Worm (Caenorhabditis elegans): ENCODE data around the gene mtss-1.

The mtss-1 gene

ce11 chrIII:8809245-8809971, 41.3 kb downstream of the mtss-1 start, which contains the start of gene prx-19:
prx-19 (minus strand) TSS chrIII:8809295.
- peak; percentile 77 for TF ChIP-seq mep-1 (tag; optimal IDR thresholded peaks at IDR 0.05)
- no peak for TF ChIP-seq ceh-39 (tag; optimal IDR thresholded peaks at IDR 0.05)
- no peak for TF ChIP-seq nhr-2 (tag; optimal IDR thresholded peaks at IDR 0.05)
- TF ChIP-seq flh-1 (GFP tag; optimal IDR thresholded peaks at IDR 0.05): no peak
- no peak for TF ChIP-seq lin-32 (GFP tag; optimal IDR thresholded peaks at IDR 0.05)
- TF ChIP-seq nhr-28 (tag; optimal IDR thresholded peaks at IDR 0.05): no peak
- no peak for TF ChIP-seq ceh-43 (GFP tag; optimal IDR thresholded peaks at IDR 0.05)
- no peak for TF ChIP-seq ceh-83 (GFP tag; optimal IDR thresholded peaks at IDR 0.05)
- TF ChIP-seq lsy-2 (tag; optimal IDR thresholded peaks at IDR 0.05): peak; percentile 66
- peak; percentile 88 for TF ChIP-seq ces-1 (GFP tag; optimal IDR thresholded peaks at IDR 0.05)
- TF ChIP-seq nhr-76 (tag; optimal IDR thresholded peaks at IDR 0.05): no peak
- TF ChIP-seq pha-4 (tag; optimal IDR thresholded peaks at IDR 0.05): peak; percentile 62
- TF ChIP-seq nhr-237 (tag; optimal IDR thresholded peaks at IDR 0.05): peak; percentile 63
- TF ChIP-seq hlh-1 (tag; optimal IDR thresholded peaks at IDR 0.05): peak; percentile 98
- TF ChIP-seq unc-120 (tag; optimal IDR thresholded peaks at IDR 0.05; ENCODE audit: poor library complexity, severe bottlenecking): no peak
- TF ChIP-seq elt-3 (tag; optimal IDR thresholded peaks at IDR 0.05): no peak

- TF ChIP-seq tbx-8 (GFP tag; optimal IDR thresholded peaks at IDR 0.05): no peak
- TF ChIP-seq nhr-28 (tag; optimal IDR thresholded peaks at IDR 0.05): no peak
- TF ChIP-seq unc-62 (GFP tag; optimal IDR thresholded peaks at IDR 0.05): no peak
- TF ChIP-seq blmp-1 (tag; optimal IDR thresholded peaks at IDR 0.05): no peak
- no peak for TF ChIP-seq elt-1 (tag; optimal IDR thresholded peaks at IDR 0.05; ENCODE audit: borderline replicate concordance, insufficient read depth)
- no peak for TF ChIP-seq snpc-4 (tag; optimal IDR thresholded peaks at IDR 0.05)
- peak; percentile 98 for TF ChIP-seq ces-1 (GFP tag; optimal IDR thresholded peaks at IDR 0.05)
- TF ChIP-seq mab-5 (tag; optimal IDR thresholded peaks at IDR 0.05): no peak
- no peak for TF ChIP-seq bed-3 (GFP tag; optimal IDR thresholded peaks at IDR 0.05)
- no peak for TF ChIP-seq elt-3 (tag; optimal IDR thresholded peaks at IDR 0.05)
- no peak for TF ChIP-seq mep-1 (tag; optimal IDR thresholded peaks at IDR 0.05)
- TF ChIP-seq flh-1 (GFP tag; optimal IDR thresholded peaks at IDR 0.05): no peak
- TF ChIP-seq zip-8 (tag; optimal IDR thresholded peaks at IDR 0.05): peak; percentile 76
- TF ChIP-seq nhr-76 (tag; optimal IDR thresholded peaks at IDR 0.05): no peak
- TF ChIP-seq nhr-2 (tag; optimal IDR thresholded peaks at IDR 0.05): no peak
- TF ChIP-seq sem-2 (GFP tag; optimal IDR thresholded peaks at IDR 0.05): no peak
- no peak for TF ChIP-seq drap-1 (GFP tag; optimal IDR thresholded peaks at IDR 0.05)
Observed at ce11 chrIII:8811111-8811510, 43.0 kb downstream of the mtss-1 start.

DNA sequence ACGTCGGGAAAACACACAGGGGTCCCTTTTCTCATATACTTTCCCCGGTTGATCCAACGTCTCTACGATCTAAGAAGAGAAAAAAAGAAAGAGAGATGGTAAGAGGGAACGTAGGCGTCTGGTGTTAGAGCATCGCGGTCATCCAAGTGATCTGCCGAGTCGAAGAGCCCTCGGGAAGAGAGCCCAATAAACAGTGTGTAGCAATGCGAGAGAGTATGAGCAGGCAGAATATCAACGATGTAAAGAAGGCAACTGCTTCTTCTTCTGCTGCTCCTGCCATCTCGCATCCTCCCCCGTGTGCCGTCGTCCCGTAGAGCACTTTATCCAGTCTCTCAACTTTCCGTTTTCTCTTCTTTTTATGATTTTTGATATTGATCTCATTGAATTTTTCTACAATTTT, 47.6 kb downstream of the mtss-1 start:
- TF ChIP-seq mls-2 (tag; optimal IDR thresholded peaks at IDR 0.05) (no peak), flh-1 (GFP tag; optimal IDR thresholded peaks at IDR 0.05) (no peak), snpc-4 (tag; optimal IDR thresholded peaks at IDR 0.05) (no peak), unc-120 (tag; optimal IDR thresholded peaks at IDR 0.05; ENCODE audit: poor library complexity, severe bottlenecking) (peak; percentile 74), hlh-1 (tag; optimal IDR thresholded peaks at IDR 0.05) (peak; percentile 90), nhr-12 (tag; optimal IDR thresholded peaks at IDR 0.05) (no peak), unc-62 (GFP tag; optimal IDR thresholded peaks at IDR 0.05) (peak; percentile 37)

ce11 chrIII:8818599-8818998, 50.5 kb downstream of the mtss-1 start, which contains the start of gene pat-2:
pat-2 (plus strand) TSS chrIII:8818899.
- TF ChIP-seq unc-120 (tag; optimal IDR thresholded peaks at IDR 0.05; ENCODE audit: poor library complexity, severe bottlenecking) (no peak), nhr-237 (tag; optimal IDR thresholded peaks at IDR 0.05) (no peak), flh-1 (GFP tag; optimal IDR thresholded peaks at IDR 0.05) (no peak), unc-62 (GFP tag; optimal IDR thresholded peaks at IDR 0.05) (no peak), nhr-28 (tag; optimal IDR thresholded peaks at IDR 0.05) (no peak), nhr-2 (tag; optimal IDR thresholded peaks at IDR 0.05) (no peak), sem-2 (GFP tag; optimal IDR thresholded peaks at IDR 0.05) (no peak), cnd-1 (tag; optimal IDR thresholded peaks at IDR 0.05) (no peak), ces-1 (GFP tag; optimal IDR thresholded peaks at IDR 0.05) (no peak), lsy-2 (tag; optimal IDR thresholded peaks at IDR 0.05) (no peak), M03D4.4 (tag; optimal IDR thresholded peaks at IDR 0.05) (no peak), tbx-8 (GFP tag; optimal IDR thresholded peaks at IDR 0.05) (no peak), elt-1 (tag; optimal IDR thresholded peaks at IDR 0.05; ENCODE audit: borderline replicate concordance, insufficient read depth) (no peak), elt-3 (tag; optimal IDR thresholded peaks at IDR 0.05) (no peak), ztf-11 (tag; optimal IDR thresholded peaks at IDR 0.05) (no peak), ceh-83 (GFP tag; optimal IDR thresholded peaks at IDR 0.05) (no peak), snpc-4 (tag; optimal IDR thresholded peaks at IDR 0.05) (no peak), unc-39 (tag; optimal IDR thresholded peaks at IDR 0.05) (no peak), mab-5 (tag; optimal IDR thresholded peaks at IDR 0.05) (no peak)
